Fruit fly (Drosophila melanogaster) whole organism, embryonic: ENCODE results near the gene CG11249.

ENCODE experiments used
- BtbVII ChIP-seq: fragments of 200-800 bp; sonication (Bioruptor generic); optimal IDR thresholded peaks from 3 replicates; lab custom pipeline; 2017; ENCODE audit warnings: missing biosample characterization, mild to moderate bottlenecking, missing genetic modification characterization
- CG10147 ChIP-seq: fragments of 200-800 bp; sonication (Bioruptor generic); optimal IDR thresholded peaks from 2 replicates; lab custom pipeline; 2019; ENCODE audit warnings: missing biosample characterization, mild to moderate bottlenecking, missing genetic modification characterization, moderate library complexity
- CG10431 ChIP-seq: fragments of 200-800 bp; sonication (Bioruptor generic); optimal IDR thresholded peaks from 3 replicates; lab custom pipeline; 2018; ENCODE audit warnings: missing biosample characterization, mild to moderate bottlenecking, missing genetic modification characterization
- CG14050 ChIP-seq: fragments of 200-800 bp; sonication (Bioruptor generic); IDR thresholded peaks from 3 replicates; pipeline ENCODE4 v1.3.6; 2022; ENCODE audit warnings: missing biosample characterization, missing genetic modification characterization
- CG1647 ChIP-seq: fragments of 200-800 bp; sonication (Bioruptor generic); optimal IDR thresholded peaks from 3 replicates; lab custom pipeline; 2016; ENCODE audit warnings: missing biosample characterization, missing genetic modification characterization
- CG17361 ChIP-seq: fragments of 200-800 bp; sonication (Bioruptor generic); IDR thresholded peaks from 3 replicates; pipeline ENCODE4 v1.3.6; 2022; ENCODE audit warnings: missing biosample characterization, missing genetic modification characterization
- CG17612 ChIP-seq: fragments of 200-800 bp; sonication (Bioruptor generic); IDR thresholded peaks from 2 replicates; pipeline ENCODE4 v1.3.6; 2022; ENCODE audit warnings: missing biosample characterization, missing genetic modification characterization
- CG17802 ChIP-seq: fragments of 200-800 bp; sonication (Bioruptor generic); optimal IDR thresholded peaks from 2 replicates; lab custom pipeline; 2018; ENCODE audit warnings: missing biosample characterization, mild to moderate bottlenecking, missing genetic modification characterization, moderate library complexity
- CG2199 ChIP-seq: fragments of 200-800 bp; sonication (Bioruptor generic); IDR thresholded peaks from 3 replicates; pipeline ENCODE4 v1.3.6; 2022; ENCODE audit warnings: missing biosample characterization, missing genetic modification characterization
- CG32532 ChIP-seq: fragments of 200-800 bp; sonication (Bioruptor generic); IDR thresholded peaks from 2 replicates; pipeline ENCODE4 v1.3.6; 2022; ENCODE audit warnings: missing biosample characterization, missing genetic modification characterization
- CG33213 ChIP-seq: fragments of 200-800 bp; sonication (Bioruptor generic); optimal IDR thresholded peaks from 3 replicates; lab custom pipeline; 2016; ENCODE audit warnings: missing biosample characterization, missing genetic modification characterization
- CG3726 ChIP-seq: fragments of 200-800 bp; sonication (Bioruptor generic); IDR thresholded peaks from 3 replicates; pipeline ENCODE4, ENCODE4 v1.3.6; 2022; ENCODE audit warnings: missing biosample characterization, missing genetic modification characterization
- CG3995 ChIP-seq: fragments of 200-800 bp; sonication (Bioruptor generic); optimal IDR thresholded peaks from 3 replicates; lab custom pipeline; 2016; ENCODE audit warnings: missing biosample characterization, missing genetic modification characterization
- CG5245 ChIP-seq: fragments of 200-800 bp; sonication (Bioruptor generic); optimal IDR thresholded peaks from 3 replicates; lab custom pipeline; 2016; ENCODE audit warnings: missing biosample characterization, missing genetic modification characterization
- CG6689 ChIP-seq: fragments of 200-800 bp; sonication (Bioruptor generic); IDR thresholded peaks from 2 replicates; pipeline ENCODE4 v1.3.6; 2022; ENCODE audit warnings: missing biosample characterization, missing genetic modification characterization
- CG9817 ChIP-seq: fragments of 200-800 bp; sonication (Bioruptor generic); optimal IDR thresholded peaks from 2 replicates; lab custom pipeline; 2018; ENCODE audit warnings: missing biosample characterization, mild to moderate bottlenecking, missing genetic modification characterization, moderate library complexity
- D19B ChIP-seq: fragments of 200-800 bp; sonication (Bioruptor generic); optimal IDR thresholded peaks from 2 replicates; lab custom pipeline; 2017; ENCODE audit warnings: missing biosample characterization, mild to moderate bottlenecking, missing genetic modification characterization
- E2f2 ChIP-seq: fragments of 200-800 bp; sonication (Bioruptor generic); IDR thresholded peaks from 2 replicates; pipeline ENCODE4 v1.3.6; 2022; ENCODE audit warnings: missing biosample characterization, missing genetic modification characterization
- Eip74EF ChIP-seq, 2 experiments: fragments of 200-800 bp in 1 of 2; fragments of >200 bp in 1 of 2; sonication (Bioruptor generic) in 1 of 2; optimal IDR thresholded peaks; 2 replicates each; lab custom pipeline; 2017 to 2019; ENCODE audit warnings: missing biosample characterization in 2 of 2, missing genetic modification characterization in 2 of 2, mild to moderate bottlenecking in 1 of 2, moderate library complexity in 1 of 2
- Ets97D ChIP-seq: fragments of 200-800 bp; sonication (Bioruptor generic); optimal IDR thresholded peaks from 3 replicates; lab custom pipeline; 2016; ENCODE audit warnings: missing biosample characterization, missing genetic modification characterization
- Fer3 ChIP-seq: fragments of 200-800 bp; sonication (Bioruptor generic); optimal IDR thresholded peaks from 2 replicates; lab custom pipeline; 2018; ENCODE audit warnings: missing biosample characterization, mild to moderate bottlenecking, missing genetic modification characterization, moderate library complexity
- HLH4C ChIP-seq: fragments of 200-800 bp; sonication (Bioruptor generic); IDR thresholded peaks from 3 replicates; pipeline ENCODE4 v1.3.6; 2022; ENCODE audit warnings: missing biosample characterization, missing genetic modification characterization; ENCODE audit not compliant: partially characterized antibody
- HLH54F ChIP-seq: fragments of 200-800 bp; sonication (Bioruptor generic); optimal IDR thresholded peaks from 3 replicates; lab custom pipeline; 2016; ENCODE audit warnings: missing biosample characterization, missing genetic modification characterization
- Hr39 ChIP-seq: fragments of >200 bp; optimal IDR thresholded peaks from 2 replicates; lab custom pipeline; 2017
- Meics ChIP-seq: fragments of 200-800 bp; sonication (Bioruptor generic); optimal IDR thresholded peaks from 2 replicates; lab custom pipeline; 2017; ENCODE audit warnings: missing biosample characterization, mild to moderate bottlenecking, missing genetic modification characterization
- Nf-YA ChIP-seq: fragments of 200-800 bp; sonication (Bioruptor generic); IDR thresholded peaks from 2 replicates; pipeline ENCODE4 v1.3.6; 2022; ENCODE audit warnings: missing biosample characterization, missing genetic modification characterization
- Opbp ChIP-seq: fragments of 200-800 bp; sonication (Bioruptor generic); IDR thresholded peaks from 3 replicates; pipeline ENCODE4 v1.3.6; 2022; ENCODE audit warnings: missing biosample characterization, missing genetic modification characterization; ENCODE audit not compliant: partially characterized antibody
- Poxn ChIP-seq: fragments of 200-800 bp; sonication (Bioruptor generic); IDR thresholded peaks from 2 replicates; pipeline ENCODE4 v1.3.6; 2022; ENCODE audit warnings: missing biosample characterization, missing genetic modification characterization
- Sin3A ChIP-seq: fragments of >200 bp; optimal IDR thresholded peaks from 2 replicates; lab custom pipeline; 2018
- Sox102F ChIP-seq: fragments of 200-800 bp; sonication (Bioruptor generic); optimal IDR thresholded peaks from 2 replicates; lab custom pipeline; 2018; ENCODE audit warnings: missing biosample characterization, mild to moderate bottlenecking, missing genetic modification characterization, moderate library complexity
- Xrp1 ChIP-seq: fragments of 200-800 bp; sonication (Bioruptor generic); IDR thresholded peaks from 2 replicates; pipeline ENCODE4 v1.3.6; 2022; ENCODE audit warnings: missing biosample characterization, missing genetic modification characterization
- YL-1 ChIP-seq: fragments of 200-800 bp; sonication (Bioruptor generic); optimal IDR thresholded peaks from 3 replicates; lab custom pipeline; 2017; ENCODE audit warnings: missing biosample characterization, mild to moderate bottlenecking, missing genetic modification characterization
- bcd ChIP-seq: fragments of 200-800 bp; sonication (Bioruptor generic); optimal IDR thresholded peaks from 2 replicates; lab custom pipeline; 2017; ENCODE audit warnings: missing biosample characterization, mild to moderate bottlenecking, missing genetic modification characterization
- br ChIP-seq: fragments of >200 bp; optimal IDR thresholded peaks from 2 replicates; lab custom pipeline; 2017
- caup ChIP-seq: fragments of 200-800 bp; sonication (Bioruptor generic); optimal IDR thresholded peaks from 3 replicates; lab custom pipeline; 2017; ENCODE audit warnings: missing biosample characterization, mild to moderate bottlenecking, missing genetic modification characterization, moderate library complexity; ENCODE audit not compliant: severe bottlenecking
- chif ChIP-seq, 2 experiments: fragments of 200-800 bp; sonication (Bioruptor generic); optimal IDR thresholded peaks; 3 replicates each; lab custom pipeline; 2016; ENCODE audit warnings: missing biosample characterization in 2 of 2, missing genetic modification characterization in 2 of 2
- eve ChIP-seq, 2 experiments: fragments of >200 bp; optimal IDR thresholded peaks; 2 replicates each; lab custom pipeline; 2017; ENCODE audit warnings: missing biosample characterization in 2 of 2, missing genetic modification characterization in 2 of 2
- gce ChIP-seq: fragments of 200-800 bp; sonication (Bioruptor generic); IDR thresholded peaks from 3 replicates; pipeline ENCODE4 v1.3.6; 2022; ENCODE audit warnings: missing biosample characterization, missing genetic modification characterization
- inv ChIP-seq: fragments of 200-800 bp; sonication (Bioruptor generic); IDR thresholded peaks from 2 replicates; pipeline ENCODE4 v1.3.6; 2022; ENCODE audit warnings: missing biosample characterization, missing genetic modification characterization; ENCODE audit not compliant: partially characterized antibody
- jigr1 ChIP-seq: fragments of 200-800 bp; sonication (Bioruptor generic); IDR thresholded peaks from 3 replicates; pipeline ENCODE4 v1.3.6; 2022; ENCODE audit warnings: missing biosample characterization, missing genetic modification characterization
- ken ChIP-seq: fragments of 200-800 bp; sonication (Bioruptor generic); IDR thresholded peaks from 3 replicates; pipeline ENCODE4 v1.3.6; 2022; ENCODE audit warnings: missing biosample characterization, missing genetic modification characterization
- mld ChIP-seq: fragments of 200-800 bp; sonication (Bioruptor generic); IDR thresholded peaks from 3 replicates; pipeline ENCODE4 v1.3.6; 2022; ENCODE audit warnings: missing biosample characterization, missing genetic modification characterization; ENCODE audit not compliant: partially characterized antibody
- nerfin-2 ChIP-seq: fragments of 200-800 bp; sonication (Bioruptor generic); IDR thresholded peaks from 2 replicates; pipeline ENCODE4 v1.3.6; 2022; ENCODE audit warnings: missing biosample characterization, missing genetic modification characterization; ENCODE audit not compliant: partially characterized antibody
- phol ChIP-seq: fragments of 200-800 bp; sonication (Bioruptor generic); optimal IDR thresholded peaks from 3 replicates; lab custom pipeline; 2018; ENCODE audit warnings: missing biosample characterization, mild to moderate bottlenecking, missing genetic modification characterization, moderate library complexity
- pum ChIP-seq: fragments of 200-800 bp; sonication (Bioruptor generic); optimal IDR thresholded peaks from 2 replicates; lab custom pipeline; 2016; ENCODE audit warnings: missing biosample characterization, missing genetic modification characterization
- row ChIP-seq: fragments of 200-800 bp; sonication (Bioruptor generic); IDR thresholded peaks from 3 replicates; pipeline ENCODE4 v1.3.6; 2022; ENCODE audit warnings: missing biosample characterization, missing genetic modification characterization
- sna ChIP-seq: fragments of 200-800 bp; sonication (Bioruptor generic); IDR thresholded peaks from 2 replicates; pipeline ENCODE4 v1.3.6; 2022; ENCODE audit warnings: missing biosample characterization, missing genetic modification characterization; ENCODE audit not compliant: partially characterized antibody
- ssp ChIP-seq: fragments of 200-800 bp; sonication (Bioruptor generic); IDR thresholded peaks from 2 replicates; pipeline ENCODE4 v1.3.6; 2022; ENCODE audit warnings: missing biosample characterization, missing genetic modification characterization
- stc ChIP-seq: fragments of 200-800 bp; sonication (Bioruptor generic); IDR thresholded peaks from 2 replicates; pipeline ENCODE4 v1.3.6; 2022; ENCODE audit warnings: missing biosample characterization, missing genetic modification characterization
- trem ChIP-seq: fragments of 200-800 bp; optimal IDR thresholded peaks from 3 replicates; lab custom pipeline; 2019; ENCODE audit warnings: missing biosample characterization, mild to moderate bottlenecking, missing genetic modification characterization, moderate library complexity
- twi ChIP-seq: fragments of 200-800 bp; optimal IDR thresholded peaks from 2 replicates; lab custom pipeline; 2019; ENCODE audit warnings: missing biosample characterization, mild to moderate bottlenecking, missing genetic modification characterization, moderate library complexity

The CG11249 gene

dm6 chr3L:21626036-21626614 lies 45.8 kb upstream of the CG11249 start (continued):
- TF ChIP-seq HLH4C (GFP tag; lab: Robert Waterston, UW) (peak; percentile 68), ken (GFP tag; lab: Robert Waterston, UW) (no peak), YL-1 (GFP tag; lab: Kevin White, UChicago) (peak; percentile 40), CG3726 (no peak), inv (peak; percentile 62), Opbp (GFP tag; lab: Robert Waterston, UW) (no peak), CG1647 (no peak), CG9817 (no peak), HLH54F (GFP tag; lab: Kevin White, UChicago) (no peak), CG3995 (GFP tag; lab: Kevin White, UChicago) (peak; percentile 97), eve (GFP tag; optimal IDR thresholded peaks at IDR 0.05; lab: Kevin White, UChicago) (no peak), Ets97D (GFP tag; lab: Kevin White, UChicago) (peak; percentile 19), D19B (GFP tag; lab: Kevin White, UChicago) (no peak), Nf-YA (GFP tag; lab: Robert Waterston, UW) (no peak), CG2199 (GFP tag; lab: Robert Waterston, UW) (no peak), Fer3 (tag; lab: Kevin White, UChicago) (no peak), CG33213 (GFP tag; lab: Kevin White, UChicago) (no peak), Hr39 (lab: Kevin White, UChicago) (no peak), trem (peak; percentile 67), Sin3A (no peak), Xrp1 (GFP tag; lab: Robert Waterston, UW) (no peak), nerfin-2 (GFP tag; lab: Robert Waterston, UW) (0 out of 2 replicates have a peak, but pooled peaks have one; percentile 9), gce (GFP tag; lab: Robert Waterston, UW) (no peak), BtbVII (GFP tag; lab: Kevin White, UChicago) (no peak), mld (GFP tag; lab: Robert Waterston, UW) (no peak), CG17802 (no peak), br (lab: Kevin White, UChicago) (no peak), Eip74EF (GFP tag; optimal IDR thresholded peaks at IDR 0.05; lab: Kevin White, UChicago) (no peak), CG10147 (GFP tag; lab: Kevin White, UChicago) (no peak)

dm6 chr3L:21634152-21634689 lies 37.7 kb upstream of the CG11249 start, which contains the start of gene MED1:
Gene MED1 (minus strand): TSS chr3L:21634446.
- TF ChIP-seq CG32532 = 0 out of 2 replicates have a peak, but pooled peaks have one; percentile 13
- no peak for TF ChIP-seq Meics (GFP tag; lab: Kevin White, UChicago)
- TF ChIP-seq Poxn (GFP tag; lab: Robert Waterston, UW) = no peak
- TF ChIP-seq CG17612 (GFP tag; lab: Robert Waterston, UW) = no peak
- TF ChIP-seq sna (GFP tag; lab: Robert Waterston, UW) = no peak
- TF ChIP-seq caup (GFP tag; lab: Kevin White, UChicago) = no peak
- peak; percentile 74 for TF ChIP-seq row
- TF ChIP-seq YL-1 (GFP tag; lab: Kevin White, UChicago) = peak; percentile 70
- peak; percentile 33; the same call in 1 of the 3 replicates for TF ChIP-seq jigr1 (GFP tag; lab: Robert Waterston, UW)
- no peak for TF ChIP-seq bcd (GFP tag; lab: Kevin White, UChicago)
- no peak for TF ChIP-seq CG5245 (GFP tag; lab: Kevin White, UChicago)
- TF ChIP-seq chif (GFP tag; optimal IDR thresholded peaks at IDR 0.05; lab: Kevin White, UChicago) = no peak
- TF ChIP-seq Sox102F = no peak
- TF ChIP-seq CG17361 (GFP tag; lab: Robert Waterston, UW) = no peak
- no peak for TF ChIP-seq twi
- peak; percentile 99 for TF ChIP-seq phol (tag; lab: Kevin White, UChicago)
- TF ChIP-seq CG14050 (GFP tag; lab: Robert Waterston, UW) = no peak
- TF ChIP-seq CG6689 (GFP tag; lab: Robert Waterston, UW) = no peak
- TF ChIP-seq stc (GFP tag; lab: Robert Waterston, UW) = no peak
- no peak for TF ChIP-seq pum (GFP tag; lab: Kevin White, UChicago)
- TF ChIP-seq ssp (GFP tag; lab: Robert Waterston, UW) = peak; percentile 93
- TF ChIP-seq E2f2 = peak; percentile 31; the same call in 1 of the 2 replicates
- no peak for TF ChIP-seq CG10431 (GFP tag; lab: Kevin White, UChicago)
